Worm (Caenorhabditis elegans) whole organism, L4 larva: ENCODE results near the gene K11D12.14.

ENCODE experiments used
- R02D3.7 ChIP-seq: fragments of 150-350 bp; sonication (generic microtip); optimal IDR thresholded peaks from 3 replicates; lab custom pipeline; 2014; ENCODE audit warnings: missing biosample characterization, missing genetic modification characterization
- pha-4 ChIP-seq, 2 experiments: fragments of 150-350 bp in 1 of 2; fragments of 200-800 bp in 1 of 2; sonication (Bioruptor generic) in 1 of 2; IDR thresholded peaks in 1 of 2; optimal IDR thresholded peaks in 1 of 2; 2 replicates each; pipeline versions ENCODE4 v1.3.6 to Lab custom; 2014 to 2022; ENCODE audit warnings: missing genetic modification characterization in 2 of 2, missing genetic modification reagents in 2 of 2, missing biosample characterization in 1 of 2, missing compliant biosample characterization in 1 of 2
- pqm-1 ChIP-seq: sonication (generic microtip); optimal IDR thresholded peaks from 2 replicates; lab custom pipeline; 2017; ENCODE audit warnings: missing biosample characterization, missing genetic modification characterization

- peak; percentile 89 for TF ChIP-seq pqm-1
- TF ChIP-seq R02D3.7 (tag; lab: Kevin White, UChicago): no peak
- TF ChIP-seq pha-4 (GFP tag; IDR thresholded peaks at IDR 0.05; lab: Robert Waterston, UW): no peak
- no peak for TF ChIP-seq pha-4 (tag; optimal IDR thresholded peaks at IDR 0.05; lab: Kevin White, UChicago)
Measured at ce11 chrV:5030212-5030611, 19.2 kb upstream of the K11D12.14 start.
